Worm (Caenorhabditis elegans) whole organism, L4 larva: ENCODE results near the gene K08E5.5.

ENCODE experiments used
- F37D6.2 ChIP-seq: sonication (generic microtip); optimal IDR thresholded peaks from 2 replicates; lab custom pipeline; 2016; ENCODE audit warnings: mild to moderate bottlenecking, missing genetic modification characterization, missing compliant biosample characterization
- T20F7.1 ChIP-seq: fragments of 200-800 bp; sonication (Bioruptor generic); optimal IDR thresholded peaks from 2 replicates; lab custom pipeline; 2018; ENCODE audit warnings: mild to moderate bottlenecking, missing genetic modification characterization, missing compliant biosample characterization
- Y105C5A.15 ChIP-seq: fragments of 200-800 bp; sonication (Bioruptor generic); IDR thresholded peaks from 2 replicates; pipeline ENCODE4 v1.3.6; 2022; ENCODE audit warnings: missing genetic modification characterization, missing compliant biosample characterization
- Y5F2A.4 ChIP-seq: fragments of 200-800 bp; sonication (Bioruptor generic); optimal IDR thresholded peaks from 2 replicates; lab custom pipeline; 2018; ENCODE audit warnings: mild to moderate bottlenecking, missing genetic modification characterization, missing compliant biosample characterization
- ZK337.2 ChIP-seq: fragments of 200-800 bp; sonication (Bioruptor generic); IDR thresholded peaks from 2 replicates; pipeline ENCODE4 v1.3.6; 2022; ENCODE audit warnings: missing genetic modification reagents, missing genetic modification characterization, missing compliant biosample characterization
- aha-1 ChIP-seq: fragments of 150-350 bp; peaks from one replicate; lab custom pipeline; 2014; ENCODE audit warnings: missing biosample characterization, missing genetic modification characterization
- aly-2 ChIP-seq: sonication (generic microtip); optimal IDR thresholded peaks from 2 replicates; lab custom pipeline; 2018; ENCODE audit warnings: missing biosample characterization, missing genetic modification characterization
- attf-4 ChIP-seq: sonication (generic microtip); optimal IDR thresholded peaks from 3 replicates; lab custom pipeline; 2017; ENCODE audit warnings: missing biosample characterization, missing genetic modification characterization
- ceh-20 ChIP-seq: fragments of 200-800 bp; sonication (Bioruptor generic); IDR thresholded peaks from 2 replicates; pipeline ENCODE4 v1.3.6; 2022; ENCODE audit warnings: missing genetic modification reagents, missing genetic modification characterization, missing compliant biosample characterization
- ceh-28 ChIP-seq: fragments of 150-350 bp; optimal IDR thresholded peaks from 2 replicates; lab custom pipeline; 2014; ENCODE audit warnings: missing biosample characterization, missing genetic modification reagents, missing genetic modification characterization
- ces-1 ChIP-seq: fragments of 150-350 bp; sonication (generic microtip); optimal IDR thresholded peaks from 4 replicates; lab custom pipeline; 2014; ENCODE audit warnings: missing biosample characterization, missing genetic modification reagents, missing genetic modification characterization
- cey-2 ChIP-seq: sonication (generic microtip); optimal IDR thresholded peaks from 3 replicates; lab custom pipeline; 2017; ENCODE audit warnings: missing genetic modification characterization, mild to moderate bottlenecking, missing compliant biosample characterization, antibody characterized with exemption, borderline replicate concordance; ENCODE audit not compliant: insufficient read depth
- ctbp-1 ChIP-seq: fragments of 200-800 bp; sonication (Bioruptor generic); IDR thresholded peaks from 2 replicates; pipeline ENCODE4 v1.3.6; 2022; ENCODE audit warnings: missing genetic modification reagents, missing genetic modification characterization, missing compliant biosample characterization
- daf-16 ChIP-seq, 3 experiments: sonication (generic microtip); optimal IDR thresholded peaks; 2 replicates each; lab custom pipeline; 2016 to 2017; ENCODE audit warnings: missing genetic modification characterization in 3 of 3, missing genetic modification reagents in 3 of 3, mild to moderate bottlenecking in 2 of 3, missing compliant biosample characterization in 2 of 3, missing biosample characterization in 1 of 3, moderate library complexity in 1 of 3
- dmd-8 ChIP-seq: fragments of 200-800 bp; sonication (Bioruptor generic); IDR thresholded peaks from 2 replicates; pipeline ENCODE4 v1.3.6; 2022; ENCODE audit warnings: missing genetic modification characterization, missing compliant biosample characterization
- dpl-1 ChIP-seq: fragments of 150-350 bp; optimal IDR thresholded peaks from 2 replicates; lab custom pipeline; 2014; ENCODE audit warnings: missing biosample characterization, missing genetic modification reagents, missing genetic modification characterization
- fkh-10 ChIP-seq: fragments of 150-350 bp; optimal IDR thresholded peaks from 2 replicates; lab custom pipeline; 2014; ENCODE audit warnings: missing biosample characterization, missing genetic modification reagents, missing genetic modification characterization
- gei-8 ChIP-seq: fragments of 200-800 bp; sonication (Bioruptor generic); optimal IDR thresholded peaks from 2 replicates; lab custom pipeline; 2018; ENCODE audit warnings: mild to moderate bottlenecking, missing genetic modification characterization, missing compliant biosample characterization
- hlh-30 ChIP-seq: sonication (generic microtip); optimal IDR thresholded peaks from 2 replicates; lab custom pipeline; 2017; ENCODE audit warnings: antibody characterized with exemption, mild to moderate bottlenecking, missing genetic modification characterization, missing compliant biosample characterization; ENCODE audit not compliant: insufficient read depth
- lin-39 ChIP-seq: fragments of 150-350 bp; optimal IDR thresholded peaks from 2 replicates; lab custom pipeline; 2014; ENCODE audit warnings: missing biosample characterization, missing genetic modification reagents, missing genetic modification characterization
- lsy-2 ChIP-seq, 2 experiments: fragments of 150-350 bp in 1 of 2; sonication (generic microtip) in 1 of 2; optimal IDR thresholded peaks; 2 replicates each; lab custom pipeline; 2014 to 2017; ENCODE audit warnings: missing biosample characterization in 2 of 2, missing genetic modification characterization in 2 of 2
- mes-2 ChIP-seq: sonication (generic microtip); optimal IDR thresholded peaks from 2 replicates; lab custom pipeline; 2016; ENCODE audit warnings: missing genotype, mild to moderate bottlenecking, missing genetic modification characterization, missing compliant biosample characterization; ENCODE audit not compliant: poor library complexity, severe bottlenecking
- mxl-3 ChIP-seq: fragments of 200-800 bp; sonication (Bioruptor generic); optimal IDR thresholded peaks from 2 replicates; lab custom pipeline; 2018; ENCODE audit warnings: mild to moderate bottlenecking, missing genetic modification characterization, missing compliant biosample characterization
- nhr-11 ChIP-seq: fragments of 150-350 bp; optimal IDR thresholded peaks from 2 replicates; lab custom pipeline; 2014; ENCODE audit warnings: missing biosample characterization, missing genetic modification characterization
- nhr-42 ChIP-seq: fragments of 200-800 bp; sonication (Bioruptor generic); IDR thresholded peaks from 2 replicates; pipeline ENCODE4 v1.3.6; 2022; ENCODE audit warnings: missing genetic modification characterization, missing compliant biosample characterization
- nhr-48 ChIP-seq: sonication (generic microtip); optimal IDR thresholded peaks from 2 replicates; lab custom pipeline; 2016; ENCODE audit warnings: mild to moderate bottlenecking, missing genetic modification characterization, missing compliant biosample characterization
- php-3 ChIP-seq: fragments of 200-800 bp; sonication (Bioruptor generic); IDR thresholded peaks from 2 replicates; pipeline ENCODE4 v1.3.6; 2022; ENCODE audit warnings: missing genetic modification reagents, missing genetic modification characterization, missing compliant biosample characterization
- sdz-12 ChIP-seq: fragments of 200-800 bp; sonication (Bioruptor generic); optimal IDR thresholded peaks from 2 replicates; lab custom pipeline; 2018; ENCODE audit warnings: mild to moderate bottlenecking, missing genetic modification characterization, missing compliant biosample characterization
- skn-1 ChIP-seq: fragments of 150-350 bp; optimal IDR thresholded peaks from 2 replicates; lab custom pipeline; 2014; ENCODE audit warnings: missing biosample characterization, missing genetic modification characterization
- snpc-1.2 ChIP-seq: fragments of 200-800 bp; sonication (Bioruptor generic); IDR thresholded peaks from 2 replicates; pipeline ENCODE4 v1.3.6; 2022; ENCODE audit warnings: missing genetic modification reagents, missing genetic modification characterization, missing compliant biosample characterization
- unc-62 ChIP-seq, 3 experiments: fragments of 150-350 bp in 1 of 3; sonication (generic microtip); optimal IDR thresholded peaks in 2 of 3; peaks in 1 of 3; 1 replicate in 1 of 3; 2 replicates in 2 of 3; lab custom pipeline; 2014 to 2017; ENCODE audit warnings: missing biosample characterization in 3 of 3, missing genetic modification characterization in 3 of 3, missing genetic modification reagents in 3 of 3, missing genotype in 1 of 3
- vab-7 ChIP-seq: fragments of 200-800 bp; sonication (Bioruptor generic); IDR thresholded peaks from 2 replicates; pipeline ENCODE4 v1.3.6; 2022; ENCODE audit warnings: missing genetic modification reagents, missing genetic modification characterization, missing compliant biosample characterization
- zag-1 ChIP-seq: fragments of 150-350 bp; optimal IDR thresholded peaks from 2 replicates; lab custom pipeline; 2014; ENCODE audit warnings: missing biosample characterization, missing genetic modification characterization

The K08E5.5 gene

ce11 chrIII:10151719-10152118 is 8.6 kb downstream of the K08E5.5 start (continued):
- TF ChIP-seq skn-1 (tag; lab: Kevin White, UChicago), result no peak
- no peak for TF ChIP-seq zag-1 (tag; lab: Kevin White, UChicago)
- no peak for TF ChIP-seq Y5F2A.4 (GFP tag; lab: Kevin White, UChicago)

- TF ChIP-seq mxl-3 (GFP tag; lab: Kevin White, UChicago), result peak; percentile 31
- TF ChIP-seq nhr-48 (tag; lab: Kevin White, UChicago), result peak; percentile 75
- no peak for TF ChIP-seq nhr-11
- no peak for TF ChIP-seq sdz-12 (GFP tag; lab: Kevin White, UChicago)
- TF ChIP-seq daf-16 (GFP tag; optimal IDR thresholded peaks at IDR 0.05; lab: Kevin White, UChicago), result no peak
- no peak for TF ChIP-seq daf-16 (tag; optimal IDR thresholded peaks at IDR 0.05; lab: Kevin White, UChicago)
- no peak for TF ChIP-seq T20F7.1 (GFP tag; lab: Kevin White, UChicago)
- TF ChIP-seq F37D6.2 (tag; lab: Kevin White, UChicago), result no peak
- TF ChIP-seq ceh-20 (GFP tag; lab: Robert Waterston, UW), result 0 out of 2 replicates have a peak, but pooled peaks have one; percentile 26
- peak; percentile 98 for TF ChIP-seq aha-1
- peak; percentile 36 for TF ChIP-seq hlh-30
- peak in 1 of 2 experiments; percentile 21 for TF ChIP-seq lsy-2 (tag; optimal IDR thresholded peaks at IDR 0.05; lab: Kevin White, UChicago)
- TF ChIP-seq dpl-1 (GFP tag; lab: Kevin White, UChicago), result no peak
Observed at ce11 chrIII:10150710-10151109, 9.6 kb downstream of the K08E5.5 start.

- TF ChIP-seq nhr-11 (no peak), cey-2 (tag; lab: Kevin White, UChicago) (no peak), fkh-10 (GFP tag; lab: Kevin White, UChicago) (no peak), aha-1 (peak; percentile 94), skn-1 (tag; lab: Kevin White, UChicago) (no peak)
Observed at ce11 chrIII:10149910-10150309, 10.4 kb downstream of the K08E5.5 start.

- no peak for TF ChIP-seq dmd-8 (GFP tag; lab: Robert Waterston, UW)
- no peak for TF ChIP-seq gei-8
- TF ChIP-seq F37D6.2 (tag; lab: Kevin White, UChicago), result no peak
- TF ChIP-seq snpc-1.2, result no peak
- no peak for TF ChIP-seq aly-2 (tag; lab: Kevin White, UChicago)
- no peak for TF ChIP-seq vab-7 (GFP tag; lab: Robert Waterston, UW)
- TF ChIP-seq lin-39 (tag; lab: Kevin White, UChicago), result no peak
- no peak for TF ChIP-seq attf-4 (tag; lab: Kevin White, UChicago)
- no peak for TF ChIP-seq nhr-42 (GFP tag; lab: Robert Waterston, UW)
- no peak for TF ChIP-seq Y105C5A.15 (GFP tag; lab: Robert Waterston, UW)
- TF ChIP-seq php-3 (GFP tag; lab: Robert Waterston, UW), result no peak
- no peak for TF ChIP-seq mes-2 (tag; lab: Kevin White, UChicago)
- no peak for TF ChIP-seq ZK337.2 (GFP tag; lab: Robert Waterston, UW)
- TF ChIP-seq ces-1 (GFP tag; lab: Kevin White, UChicago), result no peak
- TF ChIP-seq mxl-3 (GFP tag; lab: Kevin White, UChicago), result no peak
- no peak for TF ChIP-seq unc-62 (GFP tag; optimal IDR thresholded peaks at IDR 0.05 in 1 of 2; lab: Kevin White, UChicago)
- TF ChIP-seq unc-62 (tag; optimal IDR thresholded peaks at IDR 0.05; lab: Kevin White, UChicago), result no peak
- no peak for TF ChIP-seq lsy-2 (tag; optimal IDR thresholded peaks at IDR 0.05; lab: Kevin White, UChicago)
- TF ChIP-seq ceh-28, result no peak
- no peak for TF ChIP-seq ctbp-1 (GFP tag; lab: Robert Waterston, UW)
- no peak for TF ChIP-seq aha-1
- TF ChIP-seq, all 104 proteins: peak for 0
Observed at ce11 chrIII:10146701-10147100, 13.6 kb downstream of the K08E5.5 start, which contains the start of gene K08E5.1. Gene K08E5.1 (minus strand): TSS chrIII:10146801.
